Worm (Caenorhabditis elegans): Measurements from ENCODE around the gene F07C3.16.

- TF ChIP-seq T07F8.4 (tag; optimal IDR thresholded peaks at IDR 0.05): no peak
- TF ChIP-seq snpc-4 (GFP tag; optimal IDR thresholded peaks at IDR 0.05): no peak
- TF ChIP-seq snpc-4 (tag; optimal IDR thresholded peaks at IDR 0.05): no peak
- TF ChIP-seq nhr-27 (tag; optimal IDR thresholded peaks at IDR 0.05): no peak
- no peak for TF ChIP-seq madf-10 (tag; optimal IDR thresholded peaks at IDR 0.05)
- TF ChIP-seq xnd-1 (tag; optimal IDR thresholded peaks at IDR 0.05): no peak
- TF ChIP-seq ZK185.1 (tag; optimal IDR thresholded peaks at IDR 0.05; ENCODE audit: poor library complexity, severe bottlenecking): no peak
- no peak for TF ChIP-seq Y95B8A.8 (GFP tag; IDR thresholded peaks at IDR 0.05)
- TF ChIP-seq C17E4.6 (GFP tag; IDR thresholded peaks at IDR 0.05): no peak
- no peak for TF ChIP-seq him-1 (tag; optimal IDR thresholded peaks at IDR 0.05)
- no peak for TF ChIP-seq ama-1 (optimal IDR thresholded peaks at IDR 0.05)
- no peak for TF ChIP-seq ama-1 (GFP tag; optimal IDR thresholded peaks at IDR 0.05)
- TF ChIP-seq F57C9.4 (tag; optimal IDR thresholded peaks at IDR 0.05): no peak
- no peak for TF ChIP-seq dox-1 (GFP tag; IDR thresholded peaks at IDR 0.05)
- TF ChIP-seq ztf-6 (GFP tag; IDR thresholded peaks at IDR 0.05): no peak
Measured at ce11 chrV:9283452-9283851, 26.1 kb upstream of the F07C3.16 start.
